Worm (Caenorhabditis elegans): Measurements from ENCODE around the gene skr-16.

- no peak for TF ChIP-seq sem-4 (tag; optimal IDR thresholded peaks at IDR 0.05)
- TF ChIP-seq mdl-1 (tag; optimal IDR thresholded peaks at IDR 0.05), result no peak
- no peak for TF ChIP-seq elt-3 (tag; optimal IDR thresholded peaks at IDR 0.05)
These were observed 11.8 kb downstream of the skr-16 start, which contains the start of gene cest-10 for ce11 chrIV:7180304-7180703.

Data from whole organism, L2 larva.